Worm (Caenorhabditis elegans): Measurements from ENCODE around the gene pmp-2.

DNA sequence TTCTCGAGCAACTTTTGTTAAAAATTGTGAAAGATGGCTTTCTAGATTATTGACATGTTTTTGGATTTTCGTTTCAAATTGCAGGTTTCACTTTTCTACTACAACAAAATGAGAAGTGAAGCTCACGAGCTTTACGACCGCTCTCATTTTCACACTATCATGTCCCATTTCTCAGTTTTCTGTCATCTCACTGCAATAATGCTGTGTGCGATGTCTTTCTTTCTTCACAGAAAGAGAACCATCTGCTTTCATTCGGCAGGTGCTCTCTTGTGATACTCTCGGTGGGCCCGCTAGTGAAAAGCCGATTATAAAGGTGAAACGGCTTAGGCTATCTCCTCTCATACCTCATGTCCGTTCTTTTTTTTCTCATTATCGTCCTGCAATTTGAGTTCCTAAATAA lies 44.4 kb downstream of the pmp-2 start:
- TF ChIP-seq php-3 (GFP tag; IDR thresholded peaks at IDR 0.05) (no peak), aha-1 (tag) (no peak), nhr-77 (tag; optimal IDR thresholded peaks at IDR 0.05) (no peak), egl-43 (GFP tag; IDR thresholded peaks at IDR 0.05) (no peak), nhr-6 (tag; optimal IDR thresholded peaks at IDR 0.05) (no peak), F49E8.2 (tag; optimal IDR thresholded peaks at IDR 0.05; ENCODE audit: borderline replicate concordance) (no peak), lsy-2 (tag; optimal IDR thresholded peaks at IDR 0.05) (no peak), hmg-1.1 (GFP tag; IDR thresholded peaks at IDR 0.05) (no peak), snpc-4 (tag; optimal IDR thresholded peaks at IDR 0.05) (no peak), duxl-1 (tag; optimal IDR thresholded peaks at IDR 0.05; ENCODE audit: poor library complexity) (no peak), mxl-2 (GFP tag; conservative IDR thresholded peaks at IDR 0.05) (no peak)

Measured in whole organism, L4 larva.